Worm (Caenorhabditis elegans): ENCODE results near the gene Y54G2A.40.

ce11 chrIV:2817038-2817437 is 29.2 kb upstream of the Y54G2A.40 start:
- TF ChIP-seq nhr-76 (tag; optimal IDR thresholded peaks at IDR 0.05) (no peak), egl-27 (tag; optimal IDR thresholded peaks at IDR 0.05) (no peak), tbx-2 (tag; optimal IDR thresholded peaks at IDR 0.05) (no peak)
